Fruit fly (Drosophila melanogaster): Measurements from ENCODE around the gene ND-B14.5AL.

DNA sequence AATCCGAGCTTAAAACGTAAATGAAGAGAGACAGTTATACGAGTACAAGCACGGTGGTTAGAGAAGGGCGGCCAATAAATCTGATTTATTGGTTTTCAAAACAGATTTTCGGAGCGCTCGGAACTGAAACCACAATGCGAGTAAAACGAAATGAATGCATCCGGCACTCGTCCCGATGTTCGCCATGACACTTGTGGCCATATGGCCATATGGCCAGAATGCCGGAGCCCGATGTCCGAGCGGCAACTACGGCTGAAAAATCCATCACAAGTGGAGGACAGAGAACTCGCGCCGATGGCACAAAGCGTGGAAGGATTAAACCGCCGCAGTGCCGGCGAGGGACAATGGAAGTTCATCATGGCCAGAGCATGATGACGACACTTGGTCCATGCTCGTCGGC is 17.0 kb upstream of the ND-B14.5AL start:
- TF ChIP-seq Eip93F (GFP tag; optimal IDR thresholded peaks at IDR 0.05), result no peak
- TF ChIP-seq CG31627 (GFP tag; optimal IDR thresholded peaks at IDR 0.05), result no peak
- TF ChIP-seq CG16779 (tag; optimal IDR thresholded peaks at IDR 0.05), result no peak

Data from whole organism, prepupa.